Fruit fly (Drosophila melanogaster): ENCODE data around the gene Tgs1.

The Tgs1 gene

dm6 chr3R:18243718-18244170 lies 11.6 kb upstream of the Tgs1 start (continued):
- TF ChIP-seq MBD-R2 (GFP tag; IDR thresholded peaks at IDR 0.05), result peak; percentile 37; the same call in 1 of the 2 replicates
- TF ChIP-seq sr (GFP tag; IDR thresholded peaks at IDR 0.05), result no peak
- no peak for TF ChIP-seq sob (GFP tag; IDR thresholded peaks at IDR 0.05)
- no peak for TF ChIP-seq corto (GFP tag; optimal IDR thresholded peaks at IDR 0.05)
- TF ChIP-seq esg (GFP tag; conservative IDR thresholded peaks at IDR 0.05), result no peak
- TF ChIP-seq gcm2 (GFP tag; optimal IDR thresholded peaks at IDR 0.05), result no peak
- TF ChIP-seq Dref (GFP tag; IDR thresholded peaks at IDR 0.05), result no peak
- no peak for TF ChIP-seq dati (GFP tag; IDR thresholded peaks at IDR 0.05)
- TF ChIP-seq Ravus (GFP tag; IDR thresholded peaks at IDR 0.05), result no peak
- no peak for TF ChIP-seq HmgD (GFP tag; optimal IDR thresholded peaks at IDR 0.05)
- no peak for TF ChIP-seq Dp (GFP tag; optimal IDR thresholded peaks at IDR 0.05)
- TF ChIP-seq CG9727 (GFP tag; optimal IDR thresholded peaks at IDR 0.05), result no peak
- TF ChIP-seq mirr (GFP tag; optimal IDR thresholded peaks at IDR 0.05), result peak; percentile 49
- TF ChIP-seq Sin3A (optimal IDR thresholded peaks at IDR 0.05), result no peak
- TF ChIP-seq E2f2 (GFP tag; IDR thresholded peaks at IDR 0.05), result no peak
- no peak for TF ChIP-seq gsb-n (tag; optimal IDR thresholded peaks at IDR 0.05)
- TF ChIP-seq CG2202 (tag; optimal IDR thresholded peaks at IDR 0.05), result no peak
- TF ChIP-seq her (GFP tag; optimal IDR thresholded peaks at IDR 0.05), result no peak
- no peak for TF ChIP-seq CG7357 (GFP tag; IDR thresholded peaks at IDR 0.05)
- no peak for TF ChIP-seq sug (tag; optimal IDR thresholded peaks at IDR 0.05)
- TF ChIP-seq peb (GFP tag; IDR thresholded peaks at IDR 0.05), result no peak
- no peak for TF ChIP-seq otp (GFP tag; IDR thresholded peaks at IDR 0.05)
- TF ChIP-seq CG2712 (tag; optimal IDR thresholded peaks at IDR 0.05), result no peak
- no peak for TF ChIP-seq HLHmδ (GFP tag; optimal IDR thresholded peaks at IDR 0.05)
- peak; percentile 41 for TF ChIP-seq CG15514 (GFP tag; optimal IDR thresholded peaks at IDR 0.05)
- no peak for TF ChIP-seq CG11560 (tag; IDR thresholded peaks at IDR 0.05)
- peak; percentile 11 for TF ChIP-seq Dek (tag; optimal IDR thresholded peaks at IDR 0.05)
- TF ChIP-seq CG11398 (GFP tag; optimal IDR thresholded peaks at IDR 0.05), result no peak
- no peak for TF ChIP-seq gro (GFP tag; optimal IDR thresholded peaks at IDR 0.05)
- TF ChIP-seq CG2199 (GFP tag; IDR thresholded peaks at IDR 0.05), result no peak
- TF ChIP-seq Mad (GFP tag; optimal IDR thresholded peaks at IDR 0.05), result no peak
- no peak for TF ChIP-seq CG11695 (GFP tag; IDR thresholded peaks at IDR 0.05)
- no peak for TF ChIP-seq CG13424 (tag; optimal IDR thresholded peaks at IDR 0.05)
- TF ChIP-seq CG3726 (GFP tag; IDR thresholded peaks at IDR 0.05), result no peak
- TF ChIP-seq CG15479 (GFP tag; optimal IDR thresholded peaks at IDR 0.05), result no peak
- TF ChIP-seq CG12299 (tag; optimal IDR thresholded peaks at IDR 0.05), result no peak
- peak; percentile 58 for TF ChIP-seq CG12071 (GFP tag; optimal IDR thresholded peaks at IDR 0.05)
- TF ChIP-seq kay (GFP tag; optimal IDR thresholded peaks at IDR 0.05), result peak; percentile 70
- TF ChIP-seq Meics (GFP tag; optimal IDR thresholded peaks at IDR 0.05), result no peak
- TF ChIP-seq CG14860 (GFP tag; IDR thresholded peaks at IDR 0.05; ENCODE audit: partially characterized antibody), result no peak
- TF ChIP-seq CG8359 (GFP tag; optimal IDR thresholded peaks at IDR 0.05; ENCODE audit: borderline replicate concordance), result no peak
- no peak for TF ChIP-seq CG15269 (tag; optimal IDR thresholded peaks at IDR 0.05)
- no peak for TF ChIP-seq sisA (GFP tag; IDR thresholded peaks at IDR 0.05)
- TF ChIP-seq vfl (GFP tag; optimal IDR thresholded peaks at IDR 0.05), result peak; percentile 24
- no peak for TF ChIP-seq klu (GFP tag; IDR thresholded peaks at IDR 0.05)
- no peak for TF ChIP-seq CG4360 (GFP tag; IDR thresholded peaks at IDR 0.05)
- TF ChIP-seq twi (tag; optimal IDR thresholded peaks at IDR 0.05), result no peak
- TF ChIP-seq Nf-YA (GFP tag; IDR thresholded peaks at IDR 0.05), result no peak
- TF ChIP-seq lov (optimal IDR thresholded peaks at IDR 0.05), result no peak
- no peak for TF ChIP-seq lov (GFP tag; IDR thresholded peaks at IDR 0.05)
- TF ChIP-seq CG10267 (tag; optimal IDR thresholded peaks at IDR 0.05), result no peak
- TF ChIP-seq lola (GFP tag; optimal IDR thresholded peaks at IDR 0.05), result no peak
- no peak for TF ChIP-seq CG7786 (GFP tag; optimal IDR thresholded peaks at IDR 0.05)
